Fruit fly (Drosophila melanogaster): ENCODE results near the gene Rim.

Rim gene

DNA sequence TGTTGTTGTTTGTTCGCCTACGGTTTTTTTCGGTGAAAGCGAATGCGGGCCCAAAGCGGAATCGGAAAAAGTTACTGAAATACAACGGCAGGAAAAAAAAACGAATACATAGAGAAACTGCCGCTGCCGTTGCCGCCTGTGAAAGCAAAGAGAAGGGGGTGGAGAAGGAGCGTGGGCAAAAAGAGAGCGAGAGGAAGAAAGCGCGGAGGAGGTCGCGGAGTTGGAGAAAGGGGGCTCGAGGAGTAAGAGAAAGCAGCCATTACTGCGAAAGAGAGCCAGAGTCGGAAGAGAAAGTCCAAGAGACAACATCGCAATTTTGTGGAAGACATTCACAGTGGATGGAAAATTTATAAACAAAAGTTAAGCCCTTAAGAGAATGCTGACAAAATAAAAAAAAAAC lies 3.9 kb upstream of the Rim start (continued):
- TF ChIP-seq inv (GFP tag; IDR thresholded peaks at IDR 0.05; ENCODE audit: partially characterized antibody), result no peak
- TF ChIP-seq HLH4C (GFP tag; IDR thresholded peaks at IDR 0.05; ENCODE audit: partially characterized antibody), result no peak
- no peak for TF ChIP-seq CG8944 (GFP tag; optimal IDR thresholded peaks at IDR 0.05)
- TF ChIP-seq Sin3A (optimal IDR thresholded peaks at IDR 0.05), result no peak
- TF ChIP-seq Sry-δ (GFP tag; optimal IDR thresholded peaks at IDR 0.05), result no peak
- TF ChIP-seq CG3163 (GFP tag; optimal IDR thresholded peaks at IDR 0.05), result peak; percentile 95
- TF ChIP-seq CG2712 (tag; optimal IDR thresholded peaks at IDR 0.05), result no peak
- no peak for TF ChIP-seq CG1792 (GFP tag; optimal IDR thresholded peaks at IDR 0.05)
- TF ChIP-seq disco-r (GFP tag; optimal IDR thresholded peaks at IDR 0.05), result no peak
- peak; percentile 63 for TF ChIP-seq crol (GFP tag; IDR thresholded peaks at IDR 0.05)
- TF ChIP-seq H15 (GFP tag; IDR thresholded peaks at IDR 0.05), result no peak
- TF ChIP-seq CG42726 (GFP tag; IDR thresholded peaks at IDR 0.05; ENCODE audit: partially characterized antibody), result no peak
- TF ChIP-seq repo (GFP tag; optimal IDR thresholded peaks at IDR 0.05), result no peak
- no peak for TF ChIP-seq CG12299 (tag; optimal IDR thresholded peaks at IDR 0.05)
- TF ChIP-seq Doc2 (GFP tag; IDR thresholded peaks at IDR 0.05), result no peak
- TF ChIP-seq Trl (optimal IDR thresholded peaks at IDR 0.05), result peak; percentile 73 to 77
- no peak for TF ChIP-seq Trl (GFP tag; optimal IDR thresholded peaks at IDR 0.05)
- peak; percentile 15 for TF ChIP-seq psq (GFP tag; optimal IDR thresholded peaks at IDR 0.05)
- peak; percentile 80 for TF ChIP-seq Ets65A (GFP tag)
- no peak for TF ChIP-seq pzg (GFP tag; optimal IDR thresholded peaks at IDR 0.05)
- TF ChIP-seq ewg (GFP tag; optimal IDR thresholded peaks at IDR 0.05), result no peak
- no peak for TF ChIP-seq CG31441 (GFP tag; IDR thresholded peaks at IDR 0.05)
- no peak for TF ChIP-seq sd (tag; optimal IDR thresholded peaks at IDR 0.05)
- TF ChIP-seq Hsf (GFP tag; optimal IDR thresholded peaks at IDR 0.05), result no peak
- no peak for TF ChIP-seq sug (tag; optimal IDR thresholded peaks at IDR 0.05)
- no peak for TF ChIP-seq odd (GFP tag; optimal IDR thresholded peaks at IDR 0.05)
- TF ChIP-seq row (GFP tag; IDR thresholded peaks at IDR 0.05), result no peak
- no peak for TF ChIP-seq CG8388 (GFP tag; optimal IDR thresholded peaks at IDR 0.05)
- TF ChIP-seq Spps (tag; optimal IDR thresholded peaks at IDR 0.05), result no peak
- peak; percentile 50 for TF ChIP-seq gcm (GFP tag; optimal IDR thresholded peaks at IDR 0.05)
- peak; percentile 42; the same call in 1 of the 2 replicates for TF ChIP-seq Adf1 (GFP tag; IDR thresholded peaks at IDR 0.05)
- no peak for TF ChIP-seq ssp (GFP tag; IDR thresholded peaks at IDR 0.05)
- TF ChIP-seq otp (GFP tag; IDR thresholded peaks at IDR 0.05), result no peak
- TF ChIP-seq grau (tag; optimal IDR thresholded peaks at IDR 0.05), result no peak
- TF ChIP-seq pros (GFP tag; optimal IDR thresholded peaks at IDR 0.05), result peak; percentile 31
- peak; percentile 11; the same call in 1 of the 2 replicates for TF ChIP-seq seq (GFP tag; IDR thresholded peaks at IDR 0.05)
- no peak for TF ChIP-seq hth (optimal IDR thresholded peaks at IDR 0.05)
- peak; percentile 60 for TF ChIP-seq yki (optimal IDR thresholded peaks at IDR 0.05)
- no peak for TF ChIP-seq CG18011 (GFP tag; optimal IDR thresholded peaks at IDR 0.05)
- no peak for TF ChIP-seq NK7.1 (GFP tag; optimal IDR thresholded peaks at IDR 0.05)
- 0 out of 4 replicates have a peak, but pooled peaks have one; percentile 16 for TF ChIP-seq chinmo (GFP tag; IDR thresholded peaks at IDR 0.05; ENCODE audit: partially characterized antibody)

dm6 chr3R:17919108-17919882 lies 2.9 kb upstream of the Rim start, which contains the start of gene cpo:
cpo (plus strand) TSS chr3R:17919832.
- TF ChIP-seq CG16813 (GFP tag; IDR thresholded peaks at IDR 0.05; ENCODE audit: partially characterized antibody) (no peak), E2f2 (GFP tag; IDR thresholded peaks at IDR 0.05) (peak; percentile 69), ash1 (GFP tag; optimal IDR thresholded peaks at IDR 0.05) (peak; percentile 87), Ets97D (GFP tag; optimal IDR thresholded peaks at IDR 0.05) (peak; percentile 99), btn (GFP tag; optimal IDR thresholded peaks at IDR 0.05) (peak; percentile 79), CG1602 (GFP tag; optimal IDR thresholded peaks at IDR 0.05) (peak; percentile 50), pnt (GFP tag; optimal IDR thresholded peaks at IDR 0.05) (no peak), croc (GFP tag; conservative IDR thresholded peaks at IDR 0.05) (peak; percentile 71; the same call in 2 of the 3 replicates), amos (GFP tag; IDR thresholded peaks at IDR 0.05; ENCODE audit: partially characterized antibody) (no peak), kni (GFP tag; optimal IDR thresholded peaks at IDR 0.05) (peak; percentile 60), CG14860 (GFP tag; IDR thresholded peaks at IDR 0.05; ENCODE audit: partially characterized antibody) (no peak), Rx (GFP tag; IDR thresholded peaks at IDR 0.05) (peak; percentile 92), vvl (GFP tag; IDR thresholded peaks at IDR 0.05) (peak; percentile 96)
